Worm (Caenorhabditis elegans) whole organism, midembryonic: ENCODE data around the gene phdh-1.

Experiments used
- T22C8.4 ChIP-seq: fragments of 200-800 bp; sonication (Bioruptor generic); IDR thresholded peaks from 2 replicates; pipeline ENCODE4 v1.3.6; 2022; ENCODE audit warnings: missing genetic modification characterization, missing compliant biosample characterization
- flt-1 ChIP-seq: fragments of 200-800 bp; sonication (Bioruptor generic); IDR thresholded peaks from 2 replicates; pipeline ENCODE4 v1.3.6; 2022; ENCODE audit warnings: missing genetic modification characterization, missing compliant biosample characterization
- klf-2 ChIP-seq: fragments of 200-800 bp; sonication (Bioruptor generic); conservative IDR thresholded peaks from 2 replicates; pipeline ENCODE4 v1.3.6; 2022; ENCODE audit warnings: missing genetic modification reagents, missing genetic modification characterization, missing compliant biosample characterization
- med-1 ChIP-seq: sonication (generic microtip); optimal IDR thresholded peaks from 2 replicates; lab custom pipeline; 2017; ENCODE audit warnings: missing genetic modification characterization, mild to moderate bottlenecking, missing compliant biosample characterization, antibody characterized with exemption, missing genetic modification reagents; ENCODE audit not compliant: insufficient read depth
- ref-1 ChIP-seq: fragments of 200-800 bp; sonication (Bioruptor generic); conservative IDR thresholded peaks from 2 replicates; pipeline ENCODE4 v1.3.6; 2022; ENCODE audit warnings: missing genetic modification reagents, missing genetic modification characterization, missing compliant biosample characterization
- ztf-29 ChIP-seq: fragments of 200-800 bp; sonication (Bioruptor generic); IDR thresholded peaks from 2 replicates; pipeline ENCODE4 v1.3.6; 2022; ENCODE audit warnings: missing genetic modification reagents, missing genetic modification characterization, missing compliant biosample characterization

DNA sequence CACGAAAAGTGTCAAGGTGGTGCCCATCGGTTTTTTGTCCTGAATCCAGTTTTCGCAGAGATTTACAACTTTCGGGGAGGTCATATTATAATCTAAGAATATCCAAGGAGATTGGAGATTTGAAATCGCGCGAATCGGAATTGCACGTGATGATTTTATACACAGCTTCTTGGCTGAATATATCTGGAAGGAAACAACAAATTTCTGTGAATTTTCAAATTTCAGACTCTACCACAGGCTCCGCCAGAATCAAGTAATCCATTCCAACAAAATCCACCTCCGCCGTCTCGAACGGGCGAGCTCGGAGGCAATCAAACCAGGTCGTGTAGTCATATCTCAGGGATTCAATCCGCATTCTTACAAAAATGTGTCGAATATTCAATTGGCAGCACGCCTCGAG is 43.0 kb downstream of the phdh-1 start:
- no peak for TF ChIP-seq med-1 (GFP tag; lab: Kevin White, UChicago)
- no peak for TF ChIP-seq klf-2 (GFP tag; lab: Robert Waterston, UW)
- no peak for TF ChIP-seq flt-1
- no peak for TF ChIP-seq ztf-29 (GFP tag; lab: Robert Waterston, UW)
- TF ChIP-seq T22C8.4 = no peak
- no peak for TF ChIP-seq ref-1
